Fruit fly (Drosophila melanogaster): Measurements from ENCODE around the gene E5.

DNA sequence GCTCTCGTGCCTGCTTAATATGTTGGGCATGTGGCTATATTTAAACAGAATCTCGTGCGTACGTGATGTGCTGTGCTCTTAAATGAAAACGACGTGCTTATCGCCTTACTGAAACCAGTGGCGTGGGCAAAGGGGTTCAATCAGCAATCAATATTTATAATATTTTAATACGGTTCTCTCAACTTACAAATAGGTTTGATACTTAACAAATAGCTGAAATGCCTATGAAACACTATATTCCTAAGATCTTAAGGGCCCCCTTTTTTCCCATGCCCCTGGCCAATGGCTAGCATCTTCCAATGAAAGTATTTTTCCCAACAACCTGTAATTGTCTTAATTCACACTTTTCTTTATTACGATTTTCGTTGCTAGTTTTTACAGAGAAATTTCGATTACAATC is 40.9 kb upstream of the E5 start:
- TF ChIP-seq psq (GFP tag; optimal IDR thresholded peaks at IDR 0.05) (peak; percentile 41), CrebA (GFP tag; optimal IDR thresholded peaks at IDR 0.05; ENCODE audit: borderline replicate concordance) (no peak), Dfd (GFP tag; optimal IDR thresholded peaks at IDR 0.05) (no peak), GATAd (GFP tag; optimal IDR thresholded peaks at IDR 0.05) (no peak), HLH106 (tag; optimal IDR thresholded peaks at IDR 0.05) (peak; percentile 67), h (GFP tag; optimal IDR thresholded peaks at IDR 0.05) (peak; percentile 73), Hr83 (GFP tag; optimal IDR thresholded peaks at IDR 0.05; ENCODE audit: poor library complexity, severe bottlenecking) (no peak), sage (GFP tag; optimal IDR thresholded peaks at IDR 0.05) (no peak), OdsH (GFP tag; optimal IDR thresholded peaks at IDR 0.05) (peak; percentile 68), br (GFP tag; optimal IDR thresholded peaks at IDR 0.05) (peak; percentile 69), brk (GFP tag; optimal IDR thresholded peaks at IDR 0.05) (no peak)
